Worm (Caenorhabditis elegans) whole organism, L2 larva: Measurements from ENCODE around the gene znf-474.

Experiments
- C34F6.9 ChIP-seq: fragments of 150-350 bp; optimal IDR thresholded peaks from 2 replicates; lab custom pipeline; 2014; ENCODE audit warnings: missing biosample characterization, missing genetic modification characterization
- F13H6.1 ChIP-seq: sonication (generic microtip); optimal IDR thresholded peaks from 2 replicates; lab custom pipeline; 2016; ENCODE audit warnings: missing genetic modification characterization, missing compliant biosample characterization
- R02D3.7 ChIP-seq: fragments of 150-350 bp; optimal IDR thresholded peaks from 2 replicates; lab custom pipeline; 2014; ENCODE audit warnings: missing biosample characterization, missing genetic modification characterization
- Y55F3AM.14 ChIP-seq: fragments of 200-800 bp; sonication (Bioruptor generic); optimal IDR thresholded peaks from 2 replicates; lab custom pipeline; 2018; ENCODE audit warnings: mild to moderate bottlenecking, missing genetic modification characterization, missing compliant biosample characterization
- ZK546.5 ChIP-seq: sonication (generic microtip); optimal IDR thresholded peaks from 2 replicates; lab custom pipeline; 2017; ENCODE audit warnings: missing biosample characterization, missing genetic modification characterization
- alr-1 ChIP-seq: fragments of 150-350 bp; optimal IDR thresholded peaks from 2 replicates; lab custom pipeline; 2014; ENCODE audit warnings: missing biosample characterization, missing genetic modification characterization
- aly-2 ChIP-seq: fragments of 150-350 bp; optimal IDR thresholded peaks from 2 replicates; lab custom pipeline; 2014; ENCODE audit warnings: missing biosample characterization, missing genetic modification characterization
- ama-1 ChIP-seq: fragments of 150-350 bp; optimal IDR thresholded peaks from 2 replicates; lab custom pipeline; 2018; ENCODE audit warnings: inconsistent platforms
- blmp-1 ChIP-seq: sonication (generic microtip); optimal IDR thresholded peaks from 2 replicates; lab custom pipeline; 2017; ENCODE audit warnings: missing genetic modification characterization, mild to moderate bottlenecking, missing compliant biosample characterization, antibody characterized with exemption, moderate library complexity; ENCODE audit not compliant: insufficient read depth
- ceh-16 ChIP-seq: fragments of 150-350 bp; optimal IDR thresholded peaks from 2 replicates; lab custom pipeline; 2014; ENCODE audit warnings: missing biosample characterization, missing genetic modification characterization
- ceh-82 ChIP-seq: fragments of 150-350 bp; optimal IDR thresholded peaks from 2 replicates; lab custom pipeline; 2014; ENCODE audit warnings: missing biosample characterization, missing genetic modification characterization
- crh-2 ChIP-seq: sonication (generic microtip); optimal IDR thresholded peaks from 2 replicates; lab custom pipeline; 2017; ENCODE audit warnings: missing biosample characterization, missing genetic modification characterization
- dmd-4 ChIP-seq: sonication (generic microtip); optimal IDR thresholded peaks from 2 replicates; lab custom pipeline; 2017; ENCODE audit warnings: missing biosample characterization, missing genetic modification characterization
- egl-27 ChIP-seq: sonication (generic microtip); optimal IDR thresholded peaks from 3 replicates; lab custom pipeline; 2017; ENCODE audit warnings: missing biosample characterization, missing genetic modification reagents, missing genetic modification characterization
- elt-1 ChIP-seq: fragments of 150-350 bp; optimal IDR thresholded peaks from 2 replicates; lab custom pipeline; 2014; ENCODE audit warnings: missing biosample characterization, missing genetic modification characterization
- elt-3 ChIP-seq: sonication (generic microtip); optimal IDR thresholded peaks from 2 replicates; lab custom pipeline; 2017; ENCODE audit warnings: missing biosample characterization, missing genetic modification characterization
- fos-1 ChIP-seq: fragments of 150-350 bp; optimal IDR thresholded peaks from 2 replicates; lab custom pipeline; 2014; ENCODE audit warnings: missing biosample characterization, missing genetic modification characterization
- gmeb-1 ChIP-seq: fragments of 150-350 bp; optimal IDR thresholded peaks from 2 replicates; lab custom pipeline; 2014; ENCODE audit warnings: missing biosample characterization, missing genetic modification characterization
- lin-11 ChIP-seq: fragments of 150-350 bp; sonication (generic microtip); optimal IDR thresholded peaks from 2 replicates; lab custom pipeline; 2014; ENCODE audit warnings: missing biosample characterization, missing genetic modification characterization, inconsistent platforms, mixed read lengths
- lin-13 ChIP-seq: fragments of 150-350 bp; optimal IDR thresholded peaks from 2 replicates; lab custom pipeline; 2014; ENCODE audit warnings: missing biosample characterization, missing genetic modification reagents, missing genetic modification characterization
- lin-39 ChIP-seq: fragments of 150-350 bp; optimal IDR thresholded peaks from 2 replicates; lab custom pipeline; 2014; ENCODE audit warnings: missing biosample characterization, missing genetic modification reagents, missing genetic modification characterization
- lsy-2 ChIP-seq, 2 experiments: fragments of 150-350 bp in 1 of 2; sonication (generic microtip) in 1 of 2; optimal IDR thresholded peaks; 2 replicates each; lab custom pipeline; 2014 to 2017; ENCODE audit warnings: missing biosample characterization in 2 of 2, missing genetic modification characterization in 2 of 2
- mab-5 ChIP-seq: fragments of 150-350 bp; optimal IDR thresholded peaks from 2 replicates; lab custom pipeline; 2014; ENCODE audit warnings: missing biosample characterization, missing genetic modification characterization
- mbf-1 ChIP-seq: sonication (generic microtip); optimal IDR thresholded peaks from 2 replicates; lab custom pipeline; 2017; ENCODE audit warnings: missing biosample characterization, missing genetic modification characterization
- mdl-1 ChIP-seq, 2 experiments: fragments of 150-350 bp in 1 of 2; sonication (generic microtip) in 1 of 2; optimal IDR thresholded peaks; 2 replicates each; lab custom pipeline; 2017; ENCODE audit warnings: missing biosample characterization in 2 of 2, missing genetic modification characterization in 2 of 2
- nhr-10 ChIP-seq: sonication (generic microtip); optimal IDR thresholded peaks from 2 replicates; lab custom pipeline; 2017; ENCODE audit warnings: missing biosample characterization, missing genetic modification characterization
- nhr-11 ChIP-seq: fragments of 150-350 bp; optimal IDR thresholded peaks from 2 replicates; lab custom pipeline; 2014; ENCODE audit warnings: missing biosample characterization, missing genetic modification characterization
- nhr-12 ChIP-seq: fragments of 150-350 bp; optimal IDR thresholded peaks from 2 replicates; lab custom pipeline; 2014; ENCODE audit warnings: missing biosample characterization, missing genetic modification characterization
- nhr-129 ChIP-seq: fragments of 150-350 bp; optimal IDR thresholded peaks from 2 replicates; lab custom pipeline; 2014; ENCODE audit warnings: missing biosample characterization, missing genetic modification characterization
- nhr-21 ChIP-seq: fragments of 150-350 bp; optimal IDR thresholded peaks from 2 replicates; lab custom pipeline; 2014; ENCODE audit warnings: missing biosample characterization, missing genetic modification characterization
- nhr-23 ChIP-seq: fragments of 150-350 bp; optimal IDR thresholded peaks from 2 replicates; lab custom pipeline; 2014; ENCODE audit warnings: missing biosample characterization, missing genetic modification reagents, missing genetic modification characterization
- nhr-237 ChIP-seq: fragments of 150-350 bp; optimal IDR thresholded peaks from 2 replicates; lab custom pipeline; 2014; ENCODE audit warnings: missing biosample characterization, missing genetic modification characterization
- nhr-25 ChIP-seq: fragments of 150-350 bp; sonication (generic microtip); optimal IDR thresholded peaks from 3 replicates; lab custom pipeline; 2014; ENCODE audit warnings: missing biosample characterization, missing genetic modification characterization
- nhr-6 ChIP-seq: fragments of 150-350 bp; optimal IDR thresholded peaks from 2 replicates; lab custom pipeline; 2014; ENCODE audit warnings: missing biosample characterization, missing genetic modification characterization
- nhr-77 ChIP-seq: fragments of 150-350 bp; optimal IDR thresholded peaks from 2 replicates; lab custom pipeline; 2014; ENCODE audit warnings: missing biosample characterization, missing genetic modification characterization
- peb-1 ChIP-seq: fragments of 150-350 bp; optimal IDR thresholded peaks from 2 replicates; lab custom pipeline; 2014; ENCODE audit warnings: missing biosample characterization, missing genetic modification characterization
- sem-4 ChIP-seq: fragments of 150-350 bp; optimal IDR thresholded peaks from 2 replicates; lab custom pipeline; 2014; ENCODE audit warnings: missing biosample characterization, missing genetic modification reagents, missing genetic modification characterization
- skn-1 ChIP-seq: sonication (generic microtip); optimal IDR thresholded peaks from 2 replicates; lab custom pipeline; 2017; ENCODE audit warnings: missing biosample characterization, missing genetic modification characterization
- sma-3 ChIP-seq: sonication (generic microtip); optimal IDR thresholded peaks from 2 replicates; lab custom pipeline; 2016; ENCODE audit warnings: missing genetic modification reagents, missing genetic modification characterization, missing compliant biosample characterization
- sma-9 ChIP-seq, 2 experiments: fragments of 150-350 bp in 1 of 2; sonication (generic microtip) in 1 of 2; optimal IDR thresholded peaks; 2 replicates each; lab custom pipeline; 2014 to 2016; ENCODE audit warnings: missing genetic modification characterization in 2 of 2, mild to moderate bottlenecking in 1 of 2, missing biosample characterization in 1 of 2, missing compliant biosample characterization in 1 of 2, missing genetic modification reagents in 1 of 2, moderate library complexity in 1 of 2
- snpc-4 ChIP-seq: fragments of 150-350 bp; optimal IDR thresholded peaks from 2 replicates; lab custom pipeline; 2014; ENCODE audit warnings: missing biosample characterization, missing genetic modification characterization
- unc-39 ChIP-seq: fragments of 150-350 bp; optimal IDR thresholded peaks from 2 replicates; lab custom pipeline; 2014; ENCODE audit warnings: missing biosample characterization, missing genetic modification characterization
- unc-55 ChIP-seq: fragments of 150-350 bp; sonication (generic microtip); optimal IDR thresholded peaks from 3 replicates; lab custom pipeline; 2014; ENCODE audit warnings: missing biosample characterization, missing genetic modification reagents, missing genetic modification characterization
- unc-62 ChIP-seq: fragments of 150-350 bp; optimal IDR thresholded peaks from 2 replicates; lab custom pipeline; 2014; ENCODE audit warnings: missing biosample characterization, missing genetic modification reagents, missing genetic modification characterization
- zag-1 ChIP-seq: fragments of 150-350 bp; optimal IDR thresholded peaks from 2 replicates; lab custom pipeline; 2014; ENCODE audit warnings: missing biosample characterization, missing genetic modification characterization
- ztf-1 ChIP-seq: fragments of 200-800 bp; sonication (Bioruptor generic); conservative IDR thresholded peaks from 2 replicates; pipeline ENCODE4 v1.3.6; 2022; ENCODE audit warnings: missing genetic modification characterization, missing compliant biosample characterization
- ztf-11 ChIP-seq: sonication (generic microtip); optimal IDR thresholded peaks from 2 replicates; lab custom pipeline; 2017; ENCODE audit warnings: missing biosample characterization, missing genetic modification characterization
- ztf-4 ChIP-seq: fragments of 150-350 bp; optimal IDR thresholded peaks from 2 replicates; lab custom pipeline; 2014; ENCODE audit warnings: missing biosample characterization, missing genetic modification characterization

The znf-474 gene

DNA sequence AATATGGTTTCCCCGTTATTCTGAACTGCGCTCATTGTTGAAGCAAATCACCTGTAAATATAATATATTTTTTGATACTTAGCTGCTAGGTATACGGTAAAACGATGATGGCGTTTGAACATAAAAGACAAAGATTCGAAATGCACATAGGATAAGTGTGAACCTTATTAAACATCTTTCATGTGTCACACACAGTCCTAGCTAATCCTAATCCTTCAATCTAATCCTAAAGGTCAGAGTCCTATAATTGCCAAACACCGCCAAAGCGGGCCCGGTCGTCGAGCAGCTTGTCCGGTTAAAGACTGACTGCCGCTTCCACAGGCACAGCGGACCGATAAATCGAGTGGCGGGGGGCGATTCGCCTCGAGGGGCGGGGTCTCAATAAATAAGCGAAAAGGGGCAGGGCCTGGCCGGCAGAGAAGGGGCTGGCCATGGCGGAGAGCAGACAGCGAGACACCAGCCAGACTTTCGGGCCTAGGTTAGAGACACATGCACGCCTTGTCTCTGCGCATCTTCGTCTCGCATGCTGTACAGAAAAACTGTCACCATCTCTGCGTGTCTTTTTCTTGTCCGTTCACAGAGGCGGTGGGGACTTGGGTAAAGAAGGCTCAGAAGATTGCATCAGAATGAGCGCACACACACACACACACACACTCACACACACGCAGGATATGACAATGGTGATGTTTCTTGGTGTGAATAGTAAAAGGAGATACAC lies 22.1 kb downstream of the znf-474 start, which contains the start of gene F57G12.1:
Gene F57G12.1 (minus strand): TSS at position 51 of the 718 bp plus-strand sequence.
- no peak for TF ChIP-seq nhr-11
- TF ChIP-seq aly-2 (tag; lab: Kevin White, UChicago), result no peak
- TF ChIP-seq blmp-1, result peak; percentile 23
- peak; percentile 52 for TF ChIP-seq ztf-4 (tag; lab: Kevin White, UChicago)
- TF ChIP-seq ceh-16 (tag; lab: Kevin White, UChicago), result peak; percentile 64
- TF ChIP-seq unc-62 (GFP tag; lab: Kevin White, UChicago), result no peak
- peak; percentile 36 for TF ChIP-seq nhr-21
- TF ChIP-seq unc-39 (tag; lab: Kevin White, UChicago), result no peak
- TF ChIP-seq Y55F3AM.14 (GFP tag; lab: Kevin White, UChicago), result peak; percentile 51
- peak; percentile 51 for TF ChIP-seq gmeb-1
- TF ChIP-seq alr-1 (tag; lab: Kevin White, UChicago), result no peak
- TF ChIP-seq dmd-4 (tag; lab: Kevin White, UChicago), result no peak
- TF ChIP-seq C34F6.9 (tag; lab: Kevin White, UChicago), result peak; percentile 79
- TF ChIP-seq sma-9 (GFP tag; optimal IDR thresholded peaks at IDR 0.05; lab: Kevin White, UChicago), result peak; percentile 94
- TF ChIP-seq sma-9 (tag; optimal IDR thresholded peaks at IDR 0.05; lab: Kevin White, UChicago), result peak; percentile 27
- no peak for TF ChIP-seq ztf-1 (GFP tag; lab: Robert Waterston, UW)
- no peak for TF ChIP-seq mbf-1 (tag; lab: Kevin White, UChicago)
- peak; percentile 79 for TF ChIP-seq egl-27 (tag; lab: Kevin White, UChicago)
- no peak for TF ChIP-seq elt-3 (tag; lab: Kevin White, UChicago)
- TF ChIP-seq sem-4 (tag; lab: Kevin White, UChicago), result peak; percentile 57
- TF ChIP-seq mab-5 (tag; lab: Kevin White, UChicago), result peak; percentile 69
- TF ChIP-seq mdl-1 (tag; optimal IDR thresholded peaks at IDR 0.05; lab: Kevin White, UChicago), result peak; percentile 60 to 81
- no peak for TF ChIP-seq nhr-12 (tag; lab: Kevin White, UChicago)
- no peak for TF ChIP-seq skn-1 (tag; lab: Kevin White, UChicago)
- TF ChIP-seq peb-1, result peak; percentile 18
- peak; percentile 22 for TF ChIP-seq sma-3 (GFP tag; lab: Kevin White, UChicago)
- TF ChIP-seq ceh-82 (tag; lab: Kevin White, UChicago), result no peak
- no peak for TF ChIP-seq R02D3.7 (tag; lab: Kevin White, UChicago)
- TF ChIP-seq ama-1 (lab: Kevin White, UChicago), result peak; percentile 54
- no peak for TF ChIP-seq nhr-23 (tag; lab: Kevin White, UChicago)
- peak; percentile 87 for TF ChIP-seq F13H6.1 (tag; lab: Kevin White, UChicago)
- TF ChIP-seq crh-2 (tag; lab: Kevin White, UChicago), result peak; percentile 90
- peak; percentile 60 for TF ChIP-seq snpc-4 (tag; lab: Kevin White, UChicago)
- peak; percentile 67 for TF ChIP-seq fos-1 (tag; lab: Kevin White, UChicago)
- TF ChIP-seq lin-13 (GFP tag; lab: Kevin White, UChicago), result peak; percentile 71
- peak; percentile 87 for TF ChIP-seq unc-55 (GFP tag; lab: Kevin White, UChicago)
- TF ChIP-seq nhr-25 (tag; lab: Kevin White, UChicago), result peak; percentile 86
- no peak for TF ChIP-seq ZK546.5 (tag; lab: Kevin White, UChicago)
- no peak for TF ChIP-seq lin-39 (tag; lab: Kevin White, UChicago)
- peak; percentile 48 for TF ChIP-seq nhr-6 (tag; lab: Kevin White, UChicago)
- no peak for TF ChIP-seq nhr-77 (tag; lab: Kevin White, UChicago)
- TF ChIP-seq nhr-129 (tag; lab: Kevin White, UChicago), result peak; percentile 99
- peak; percentile 65 for TF ChIP-seq zag-1 (tag; lab: Kevin White, UChicago)
- peak; percentile 48 to 74 for TF ChIP-seq lsy-2 (tag; optimal IDR thresholded peaks at IDR 0.05; lab: Kevin White, UChicago)
- TF ChIP-seq nhr-237, result no peak
- no peak for TF ChIP-seq ztf-11 (tag; lab: Kevin White, UChicago)
- peak; percentile 84 for TF ChIP-seq lin-11 (tag; lab: Kevin White, UChicago)
- no peak for TF ChIP-seq nhr-10 (tag; lab: Kevin White, UChicago)
- TF ChIP-seq elt-1 (tag; lab: Kevin White, UChicago), result peak; percentile 36
